Worm (Caenorhabditis elegans) whole organism, mixed stage, embryonic: ENCODE results near the gene stg-1.
A peak's percentile ranks its signal among the peaks of the same experiment; 100 is the strongest.

Experiments used
- blmp-1 ChIP-seq: fragments of 150-350 bp; optimal IDR thresholded peaks from 2 replicates; lab custom pipeline; 2014; ENCODE audit warnings: missing biosample characterization, missing genetic modification characterization
- ces-1 ChIP-seq: fragments of 150-350 bp; optimal IDR thresholded peaks from 2 replicates; lab custom pipeline; 2014; ENCODE audit warnings: missing biosample characterization, missing genetic modification reagents, missing genetic modification characterization
- mep-1 ChIP-seq: fragments of 150-350 bp; optimal IDR thresholded peaks from 2 replicates; lab custom pipeline; 2017; ENCODE audit warnings: missing biosample characterization, missing genetic modification reagents, missing genetic modification characterization, inconsistent platforms
- nhr-12 ChIP-seq: fragments of 150-350 bp; optimal IDR thresholded peaks from 2 replicates; lab custom pipeline; 2014; ENCODE audit warnings: missing biosample characterization, missing genetic modification characterization
- nhr-237 ChIP-seq: fragments of 150-350 bp; optimal IDR thresholded peaks from 2 replicates; lab custom pipeline; 2014; ENCODE audit warnings: missing biosample characterization, missing genetic modification characterization
- pha-4 ChIP-seq: fragments of 150-350 bp; optimal IDR thresholded peaks from 2 replicates; lab custom pipeline; 2018; ENCODE audit warnings: missing biosample characterization, missing genetic modification reagents, missing genetic modification characterization
- sptf-1 ChIP-seq: sonication (generic microtip); optimal IDR thresholded peaks from 2 replicates; lab custom pipeline; 2017; ENCODE audit warnings: mild to moderate bottlenecking, missing genetic modification characterization, moderate library complexity, missing compliant biosample characterization
- unc-120 ChIP-seq: sonication (generic microtip); optimal IDR thresholded peaks from 2 replicates; lab custom pipeline; 2017; ENCODE audit warnings: missing genetic modification characterization, missing compliant biosample characterization; ENCODE audit not compliant: poor library complexity, severe bottlenecking
- unc-62 ChIP-seq: fragments of 150-350 bp; optimal IDR thresholded peaks from 2 replicates; lab custom pipeline; 2014; ENCODE audit warnings: missing biosample characterization, missing genetic modification reagents, missing genetic modification characterization

DNA sequence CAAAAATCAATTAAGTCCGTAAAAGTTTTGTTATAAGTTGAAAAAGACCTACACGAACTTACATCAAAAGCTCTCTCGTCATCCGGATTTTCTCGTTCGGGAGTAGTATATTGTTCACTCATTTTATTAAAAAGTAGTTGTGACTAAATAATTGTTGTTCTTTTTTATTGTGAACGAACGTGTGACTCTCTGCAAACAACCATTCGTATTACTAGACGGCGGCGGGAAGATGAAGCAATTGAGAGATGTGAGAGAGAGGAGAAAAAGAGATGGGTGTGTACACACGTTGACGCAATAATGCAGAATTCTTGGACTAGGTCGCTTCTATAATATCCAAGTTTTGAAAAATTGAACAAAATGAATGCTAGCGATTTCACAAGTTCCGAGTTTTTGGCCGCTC is 15.5 kb downstream of the stg-1 start, which contains the start of the genes F52H3.11 and bath-38:
- TF ChIP-seq unc-62 (no peak), nhr-237 (tag; lab: Kevin White, UChicago) (no peak), ces-1 (no peak), sptf-1 (tag; lab: Kevin White, UChicago) (no peak), blmp-1 (tag; lab: Kevin White, UChicago) (no peak), mep-1 (peak; percentile 47), unc-120 (tag; lab: Kevin White, UChicago) (no peak), pha-4 (tag; lab: Kevin White, UChicago) (peak; percentile 54), nhr-12 (no peak)
